Fruit fly (Drosophila melanogaster): ENCODE data around the gene CG12268.
A peak's percentile ranks its signal among the peaks of the same experiment; 100 is the strongest.

dm6 chr3R:23931095-23931728 lies 17.0 kb downstream of the CG12268 start, which contains the start of the genes Rpt2 and CG13599:
- no peak for TF ChIP-seq Hr39 (GFP tag; optimal IDR thresholded peaks at IDR 0.05)
- no peak for TF ChIP-seq Gug (GFP tag; IDR thresholded peaks at IDR 0.05)
- no peak for TF ChIP-seq CG6276 (GFP tag; optimal IDR thresholded peaks at IDR 0.05)
- no peak for TF ChIP-seq Eip75B (GFP tag; optimal IDR thresholded peaks at IDR 0.05)
- peak; percentile 6 for TF ChIP-seq CG31627 (GFP tag; optimal IDR thresholded peaks at IDR 0.05)
- TF ChIP-seq Smox (GFP tag; optimal IDR thresholded peaks at IDR 0.05), result no peak
- no peak for TF ChIP-seq Sox15 (GFP tag; optimal IDR thresholded peaks at IDR 0.05)
- TF ChIP-seq vri (GFP tag; optimal IDR thresholded peaks at IDR 0.05), result no peak
- TF ChIP-seq CG15336 (GFP tag; IDR thresholded peaks at IDR 0.05), result no peak
